Worm (Caenorhabditis elegans): Measurements from ENCODE around the gene F16B3.2.

DNA sequence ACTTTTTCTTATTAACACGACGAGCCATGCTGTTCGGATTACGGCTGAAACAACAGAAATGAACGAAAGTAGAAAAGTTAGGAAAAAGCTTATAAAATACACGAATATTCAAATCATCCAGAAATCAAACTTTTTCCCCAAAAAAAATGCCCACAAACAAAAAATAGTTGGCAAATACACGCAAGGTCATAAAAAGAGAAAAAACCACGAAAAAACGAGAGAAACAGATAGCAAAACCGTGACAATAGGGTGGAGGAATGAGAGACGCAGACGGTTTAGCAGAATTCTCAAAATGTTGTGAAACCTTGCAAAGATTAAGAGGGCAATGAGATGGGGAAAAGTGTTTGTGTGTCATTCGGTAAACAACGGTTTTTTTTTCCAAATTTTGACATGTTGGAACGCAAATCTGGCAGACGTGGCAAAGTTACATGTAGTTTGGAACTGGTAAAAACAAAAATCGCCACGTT lies 29.2 kb upstream of the F16B3.2 start, which contains the start of gene tank-1:
- TF ChIP-seq ceh-16 (tag; optimal IDR thresholded peaks at IDR 0.05) (no peak), unc-39 (tag; optimal IDR thresholded peaks at IDR 0.05) (no peak), fkh-2 (tag; optimal IDR thresholded peaks at IDR 0.05) (no peak)
